Fruit fly (Drosophila melanogaster) whole organism, embryonic: ENCODE results near the gene CG3841.

Experiments
- Adf1 ChIP-seq: fragments of 200-800 bp; sonication (Bioruptor generic); IDR thresholded peaks from 2 replicates; pipeline ENCODE4 v1.3.6; 2022; ENCODE audit warnings: missing biosample characterization, missing genetic modification characterization
- Aef1 ChIP-seq: fragments of 200-800 bp; sonication (Bioruptor generic); IDR thresholded peaks from 3 replicates; pipeline ENCODE4 v1.3.6; 2022; ENCODE audit warnings: missing biosample characterization, missing genetic modification characterization
- Atf6 ChIP-seq: fragments of 200-800 bp; sonication (Bioruptor generic); IDR thresholded peaks from 2 replicates; pipeline ENCODE4 v1.3.6; 2022; ENCODE audit warnings: missing biosample characterization, missing genetic modification characterization
- C15 ChIP-seq: fragments of 200-800 bp; sonication (Bioruptor generic); IDR thresholded peaks from 3 replicates; pipeline ENCODE4 v1.3.6; 2022; ENCODE audit warnings: missing biosample characterization, missing genetic modification characterization
- CG10431 ChIP-seq: fragments of 200-800 bp; sonication (Bioruptor generic); optimal IDR thresholded peaks from 3 replicates; lab custom pipeline; 2018; ENCODE audit warnings: missing biosample characterization, mild to moderate bottlenecking, missing genetic modification characterization
- CG11398 ChIP-seq: fragments of 200-800 bp; sonication (Bioruptor generic); optimal IDR thresholded peaks from 2 replicates; lab custom pipeline; 2016; ENCODE audit warnings: missing biosample characterization, missing genetic modification characterization
- CG12104 ChIP-seq: fragments of 200-800 bp; sonication (Bioruptor generic); optimal IDR thresholded peaks from 3 replicates; lab custom pipeline; 2016; ENCODE audit warnings: missing biosample characterization, missing genetic modification characterization
- CG13123 ChIP-seq: fragments of 200-800 bp; sonication (Bioruptor generic); optimal IDR thresholded peaks from 2 replicates; lab custom pipeline; 2016; ENCODE audit warnings: missing biosample characterization, missing genetic modification characterization
- CG1529 ChIP-seq: fragments of 200-800 bp; sonication (Bioruptor generic); optimal IDR thresholded peaks from 3 replicates; lab custom pipeline; 2018; ENCODE audit warnings: missing biosample characterization, missing genetic modification characterization
- CG16815 ChIP-seq: fragments of 200-800 bp; sonication (Bioruptor generic); optimal IDR thresholded peaks from 3 replicates; lab custom pipeline; 2017; ENCODE audit warnings: missing biosample characterization, mild to moderate bottlenecking, missing genetic modification characterization
- CG2202 ChIP-seq: fragments of 200-800 bp; sonication (Bioruptor generic); optimal IDR thresholded peaks from 2 replicates; lab custom pipeline; 2018; ENCODE audit warnings: missing biosample characterization, mild to moderate bottlenecking, missing genetic modification characterization
- CG34224 ChIP-seq: fragments of 200-800 bp; sonication (Bioruptor generic); IDR thresholded peaks from 3 replicates; pipeline ENCODE4 v1.3.6; 2022; ENCODE audit warnings: missing biosample characterization, missing genetic modification characterization; ENCODE audit not compliant: partially characterized antibody
- CG4617 ChIP-seq: fragments of 200-800 bp; sonication (Bioruptor generic); optimal IDR thresholded peaks from 3 replicates; lab custom pipeline; 2016; ENCODE audit warnings: missing biosample characterization, missing genetic modification characterization, borderline replicate concordance
- CG8290 ChIP-seq, 3 experiments: fragments of 200-800 bp; sonication (Bioruptor generic); optimal IDR thresholded peaks; 2 replicates each; lab custom pipeline; 2016 to 2019; ENCODE audit warnings: missing biosample characterization in 3 of 3, missing genetic modification characterization in 3 of 3, mild to moderate bottlenecking in 2 of 3, moderate library complexity in 1 of 3
- CG8478 ChIP-seq: fragments of >200 bp; optimal IDR thresholded peaks from 2 replicates; lab custom pipeline; 2018
- CG9817 ChIP-seq: fragments of 200-800 bp; sonication (Bioruptor generic); optimal IDR thresholded peaks from 2 replicates; lab custom pipeline; 2018; ENCODE audit warnings: missing biosample characterization, mild to moderate bottlenecking, missing genetic modification characterization, moderate library complexity
- CoRest ChIP-seq: fragments of 200-800 bp; sonication (Bioruptor generic); optimal IDR thresholded peaks from 3 replicates; lab custom pipeline; 2018; ENCODE audit warnings: missing biosample characterization, mild to moderate bottlenecking, missing genetic modification characterization, moderate library complexity
- Dbx ChIP-seq: fragments of 200-800 bp; sonication (Bioruptor generic); IDR thresholded peaks from 3 replicates; pipeline ENCODE4 v1.3.6; 2022; ENCODE audit warnings: missing biosample characterization, missing genetic modification characterization
- Deaf1 ChIP-seq: fragments of 200-800 bp; optimal IDR thresholded peaks from 3 replicates; lab custom pipeline; 2019; ENCODE audit warnings: missing biosample characterization, mild to moderate bottlenecking, missing genetic modification characterization, moderate library complexity
- Drgx ChIP-seq: fragments of 200-800 bp; sonication (Bioruptor generic); IDR thresholded peaks from 2 replicates; pipeline ENCODE4 v1.3.6; 2022; ENCODE audit warnings: missing biosample characterization, missing genetic modification characterization
- Ets97D ChIP-seq: fragments of 200-800 bp; sonication (Bioruptor generic); optimal IDR thresholded peaks from 3 replicates; lab custom pipeline; 2016; ENCODE audit warnings: missing biosample characterization, missing genetic modification characterization
- H15 ChIP-seq: fragments of 200-800 bp; sonication (Bioruptor generic); IDR thresholded peaks from 3 replicates; pipeline ENCODE4 v1.3.6; 2022; ENCODE audit warnings: missing biosample characterization, missing genetic modification characterization
- HHEX ChIP-seq: fragments of 200-800 bp; sonication (Bioruptor generic); optimal IDR thresholded peaks from 3 replicates; lab custom pipeline; 2017; ENCODE audit warnings: missing biosample characterization, mild to moderate bottlenecking, missing genetic modification characterization, missing genetic modification reagents
- HLH3B ChIP-seq: fragments of 200-800 bp; sonication (Bioruptor generic); IDR thresholded peaks from 2 replicates; pipeline ENCODE4 v1.3.6; 2022; ENCODE audit warnings: missing biosample characterization, missing genetic modification characterization
- Hey ChIP-seq: fragments of 200-800 bp; sonication (Bioruptor generic); optimal IDR thresholded peaks from 3 replicates; lab custom pipeline; 2018; ENCODE audit warnings: missing biosample characterization, mild to moderate bottlenecking, missing genetic modification characterization
- Mad ChIP-seq: fragments of 200-800 bp; sonication (Bioruptor generic); optimal IDR thresholded peaks from 2 replicates; lab custom pipeline; 2016; ENCODE audit warnings: missing biosample characterization, missing genetic modification characterization
- PHDP ChIP-seq: fragments of 200-800 bp; sonication (Bioruptor generic); optimal IDR thresholded peaks from 3 replicates; lab custom pipeline; 2018; ENCODE audit warnings: missing biosample characterization, mild to moderate bottlenecking, missing genetic modification characterization, moderate library complexity
- Ravus ChIP-seq: fragments of 200-800 bp; sonication (Bioruptor generic); IDR thresholded peaks from 2 replicates; pipeline ENCODE4 v1.3.6; 2022; ENCODE audit warnings: missing biosample characterization, missing genetic modification characterization
- Sox100B ChIP-seq: fragments of 200-800 bp; sonication (Bioruptor generic); optimal IDR thresholded peaks from 3 replicates; lab custom pipeline; 2018; ENCODE audit warnings: missing biosample characterization, mild to moderate bottlenecking, missing genetic modification characterization
- Trl ChIP-seq, 3 experiments: fragments of >200 bp in 2 of 3; fragments of 200-800 bp in 1 of 3; sonication (Bioruptor generic) in 1 of 3; optimal IDR thresholded peaks; 2 replicates in 1 of 3; 3 replicates in 2 of 3; lab custom pipeline; 2016 to 2017; ENCODE audit warnings: missing biosample characterization in 1 of 3, missing genetic modification characterization in 1 of 3
- Vsx1 ChIP-seq: fragments of 200-800 bp; sonication (Bioruptor generic); optimal IDR thresholded peaks from 2 replicates; lab custom pipeline; 2017; ENCODE audit warnings: missing biosample characterization, mild to moderate bottlenecking, missing genetic modification characterization, missing genetic modification reagents
- amos ChIP-seq: fragments of 200-800 bp; sonication (Bioruptor generic); IDR thresholded peaks from 2 replicates; pipeline ENCODE4 v1.3.6; 2022; ENCODE audit warnings: missing biosample characterization, missing genetic modification characterization; ENCODE audit not compliant: partially characterized antibody
- ato ChIP-seq: fragments of 200-800 bp; sonication (Bioruptor generic); IDR thresholded peaks from 2 replicates; pipeline ENCODE4 v1.3.6; 2022; ENCODE audit warnings: missing biosample characterization, missing genetic modification characterization; ENCODE audit not compliant: partially characterized antibody
- az2 ChIP-seq: fragments of 200-800 bp; sonication (Bioruptor generic); optimal IDR thresholded peaks from 3 replicates; lab custom pipeline; 2016; ENCODE audit warnings: missing biosample characterization, missing genetic modification characterization
- bab2 ChIP-seq: fragments of 200-800 bp; sonication (Bioruptor generic); optimal IDR thresholded peaks from 2 replicates; lab custom pipeline; 2016; ENCODE audit warnings: missing biosample characterization, missing genetic modification characterization
- bowl ChIP-seq: fragments of 200-800 bp; sonication (Bioruptor generic); IDR thresholded peaks from 2 replicates; pipeline ENCODE4 v1.3.6; 2022; ENCODE audit warnings: missing biosample characterization, missing genetic modification characterization
- chif ChIP-seq, 2 experiments: fragments of 200-800 bp; sonication (Bioruptor generic); optimal IDR thresholded peaks; 3 replicates each; lab custom pipeline; 2016; ENCODE audit warnings: missing biosample characterization in 2 of 2, missing genetic modification characterization in 2 of 2
- grau ChIP-seq: fragments of 200-800 bp; optimal IDR thresholded peaks from 3 replicates; lab custom pipeline; 2019; ENCODE audit warnings: missing biosample characterization, mild to moderate bottlenecking, missing genetic modification characterization, moderate library complexity
- hkb ChIP-seq, 2 experiments: fragments of 200-800 bp in 1 of 2; fragments of >200 bp in 1 of 2; sonication (Bioruptor generic) in 1 of 2; IDR thresholded peaks in 1 of 2; optimal IDR thresholded peaks in 1 of 2; 2 replicates each; pipeline versions ENCODE4 v1.3.6 to Lab custom; 2017 to 2022; ENCODE audit warnings: missing biosample characterization in 1 of 2, missing genetic modification characterization in 1 of 2
- mld ChIP-seq: fragments of 200-800 bp; sonication (Bioruptor generic); IDR thresholded peaks from 3 replicates; pipeline ENCODE4 v1.3.6; 2022; ENCODE audit warnings: missing biosample characterization, missing genetic modification characterization; ENCODE audit not compliant: partially characterized antibody
- nerfin-1 ChIP-seq: fragments of 200-800 bp; sonication (Bioruptor generic); optimal IDR thresholded peaks from 3 replicates; lab custom pipeline; 2019; ENCODE audit warnings: missing biosample characterization, mild to moderate bottlenecking, missing genetic modification characterization, moderate library complexity
- odd ChIP-seq: fragments of 200-800 bp; sonication (Bioruptor generic); optimal IDR thresholded peaks from 2 replicates; lab custom pipeline; 2017; ENCODE audit warnings: missing biosample characterization, mild to moderate bottlenecking, missing genetic modification characterization
- psq ChIP-seq: fragments of 200-800 bp; sonication (Bioruptor generic); optimal IDR thresholded peaks from 2 replicates; lab custom pipeline; 2017; ENCODE audit warnings: missing biosample characterization, missing genetic modification characterization
- run ChIP-seq: fragments of 200-800 bp; sonication (Bioruptor generic); optimal IDR thresholded peaks from 3 replicates; lab custom pipeline; 2018; ENCODE audit warnings: missing biosample characterization, mild to moderate bottlenecking, missing genetic modification characterization
- sd ChIP-seq: fragments of 200-800 bp; sonication (Bioruptor generic); optimal IDR thresholded peaks from 3 replicates; lab custom pipeline; 2018; ENCODE audit warnings: missing biosample characterization, mild to moderate bottlenecking, missing genetic modification characterization, moderate library complexity
- sens ChIP-seq: fragments of 200-800 bp; sonication (Bioruptor generic); peaks from one replicate; lab custom pipeline; 2016; ENCODE audit warnings: missing biosample characterization, missing genetic modification characterization
- sr ChIP-seq: fragments of 200-800 bp; sonication (Bioruptor generic); IDR thresholded peaks from 3 replicates; pipeline ENCODE4 v1.3.6; 2022; ENCODE audit warnings: missing biosample characterization, missing genetic modification characterization
- unc-4 ChIP-seq: fragments of 200-800 bp; sonication (Bioruptor generic); IDR thresholded peaks from 2 replicates; pipeline ENCODE4 v1.3.6; 2022; ENCODE audit warnings: missing biosample characterization, missing genetic modification characterization; ENCODE audit not compliant: partially characterized antibody
- zfh2 ChIP-seq: fragments of 200-800 bp; sonication (Bioruptor generic); optimal IDR thresholded peaks from 2 replicates; lab custom pipeline; 2016; ENCODE audit warnings: missing biosample characterization, missing genetic modification characterization

CG3841 gene

dm6 chr2L:9570673-9571193 is 18.5 kb upstream of the CG3841 start (continued):
- TF ChIP-seq Hey (no peak), Aef1 (GFP tag; lab: Robert Waterston, UW) (peak; percentile 21; the same call in 1 of the 3 replicates), CG1529 (GFP tag; lab: Kevin White, UChicago) (no peak), bowl (0 out of 2 replicates have a peak, but pooled peaks have one; percentile 18), Deaf1 (tag; lab: Kevin White, UChicago) (peak; percentile 69), hkb (optimal IDR thresholded peaks at IDR 0.05; lab: Kevin White, UChicago) (no peak), hkb (GFP tag; IDR thresholded peaks at IDR 0.05; lab: Robert Waterston, UW) (peak; percentile 60), CG2202 (no peak), sr (GFP tag; lab: Robert Waterston, UW) (no peak), CG9817 (tag; lab: Kevin White, UChicago) (no peak), CG11398 (GFP tag; lab: Kevin White, UChicago) (peak; percentile 27), bab2 (no peak), Vsx1 (GFP tag; lab: Kevin White, UChicago) (no peak), Trl (optimal IDR thresholded peaks at IDR 0.05; lab: Kevin White, UChicago) (peak in 1 of 2 experiments; percentile 7), Trl (GFP tag; optimal IDR thresholded peaks at IDR 0.05; lab: Kevin White, UChicago) (no peak), CG12104 (GFP tag; lab: Kevin White, UChicago) (peak; percentile 19), CG8478 (lab: Kevin White, UChicago) (no peak), Adf1 (GFP tag; lab: Robert Waterston, UW) (no peak; the same call in none of the 2 replicates), mld (GFP tag; lab: Robert Waterston, UW) (no peak), PHDP (tag; lab: Kevin White, UChicago) (peak; percentile 55), chif (GFP tag; optimal IDR thresholded peaks at IDR 0.05; lab: Kevin White, UChicago) (no peak), Ravus (GFP tag; lab: Robert Waterston, UW) (no peak), run (tag; lab: Kevin White, UChicago) (no peak), CG10431 (GFP tag; lab: Kevin White, UChicago) (peak; percentile 31), CG13123 (GFP tag; lab: Kevin White, UChicago) (peak; percentile 2), amos (GFP tag; lab: Robert Waterston, UW) (no peak), zfh2 (GFP tag; lab: Kevin White, UChicago) (no peak), Drgx (GFP tag; lab: Robert Waterston, UW) (no peak), Dbx (GFP tag; lab: Robert Waterston, UW) (0 out of 3 replicates have a peak, but pooled peaks have one; percentile 15), CoRest (tag; lab: Kevin White, UChicago) (no peak), CG16815 (GFP tag; lab: Kevin White, UChicago) (no peak), CG8290 (GFP tag; optimal IDR thresholded peaks at IDR 0.05; lab: Kevin White, UChicago) (no peak), CG8290 (tag; optimal IDR thresholded peaks at IDR 0.05; lab: Kevin White, UChicago) (peak in 1 of 2 experiments; percentile 76), grau (tag; lab: Kevin White, UChicago) (no peak), HHEX (peak; percentile 40), Sox100B (GFP tag; lab: Kevin White, UChicago) (peak; percentile 28), sens (GFP tag; lab: Kevin White, UChicago) (peak; percentile 68), CG34224 (GFP tag; lab: Robert Waterston, UW) (no peak), psq (GFP tag; lab: Kevin White, UChicago) (no peak), C15 (GFP tag; lab: Robert Waterston, UW) (no peak; the same call in 2 of the 3 replicates), odd (peak; percentile 45), Atf6 (GFP tag; lab: Robert Waterston, UW) (no peak), ato (GFP tag; lab: Robert Waterston, UW) (no peak), sd (tag; lab: Kevin White, UChicago) (peak; percentile 59), nerfin-1 (tag; lab: Kevin White, UChicago) (no peak), unc-4 (GFP tag; lab: Robert Waterston, UW) (no peak), H15 (GFP tag; lab: Robert Waterston, UW) (no peak), Mad (GFP tag; lab: Kevin White, UChicago) (peak; percentile 12), Ets97D (GFP tag; lab: Kevin White, UChicago) (no peak), az2 (no peak), HLH3B (GFP tag; lab: Robert Waterston, UW) (peak; percentile 17; the same call in 1 of the 2 replicates), CG4617 (GFP tag; lab: Kevin White, UChicago) (no peak)
